Fruit fly (Drosophila melanogaster): Measurements from ENCODE around the gene His3.3B.

The His3.3B gene

DNA sequence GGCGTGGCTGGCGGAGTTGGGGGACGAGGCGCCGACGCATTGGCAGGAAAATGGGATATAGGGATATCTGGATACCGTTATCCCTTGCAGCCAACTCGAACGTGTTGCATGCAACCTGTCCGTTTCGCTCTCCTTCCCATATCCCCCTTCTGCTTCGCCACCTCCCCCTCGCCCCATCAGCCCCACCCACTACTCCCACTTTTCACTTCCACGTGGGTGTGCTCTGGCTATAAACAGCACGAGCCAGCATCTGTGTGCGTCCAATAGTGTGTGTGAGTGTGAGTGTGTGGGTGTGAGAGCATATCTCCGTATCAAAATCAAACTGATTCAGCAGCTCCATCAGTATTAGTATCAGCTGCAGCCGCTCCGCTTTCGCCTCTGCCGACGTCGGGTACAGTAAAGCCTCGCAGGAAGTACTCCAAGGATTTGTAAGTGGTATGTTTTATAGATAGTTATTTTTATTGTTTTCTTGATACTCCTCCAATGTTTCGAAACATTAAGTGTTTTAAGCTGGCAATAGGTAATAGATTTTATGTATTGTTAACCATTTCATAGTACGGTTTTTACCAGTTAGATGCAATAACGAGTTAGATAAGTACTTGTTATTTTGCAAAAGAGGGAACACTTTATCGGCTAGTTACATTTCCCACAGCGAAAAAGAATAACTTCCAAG is 37.4 kb downstream of the His3.3B start (continued):
- TF ChIP-seq CG6163 (GFP tag; IDR thresholded peaks at IDR 0.05) (0 out of 3 replicates have a peak, but pooled peaks have one; percentile 27), CG11762 (GFP tag; optimal IDR thresholded peaks at IDR 0.05; ENCODE audit: insufficient read depth) (peak; percentile 10), CG1621 (tag; optimal IDR thresholded peaks at IDR 0.05) (no peak), salr (GFP tag; optimal IDR thresholded peaks at IDR 0.05) (no peak), acj6 (GFP tag; optimal IDR thresholded peaks at IDR 0.05) (no peak), CG6854 (GFP tag; optimal IDR thresholded peaks at IDR 0.05) (no peak), CG8632 (GFP tag; optimal IDR thresholded peaks at IDR 0.05) (no peak), CG16779 (tag; optimal IDR thresholded peaks at IDR 0.05) (no peak), CG34406 (GFP tag; optimal IDR thresholded peaks at IDR 0.05) (no peak), fd59A (GFP tag; optimal IDR thresholded peaks at IDR 0.05) (no peak), ss (GFP tag; optimal IDR thresholded peaks at IDR 0.05) (peak in 1 of 2 experiments; percentile 6), spab (GFP tag; optimal IDR thresholded peaks at IDR 0.05) (no peak), CG8119 (GFP tag; IDR thresholded peaks at IDR 0.05) (no peak), CG3919 (GFP tag; optimal IDR thresholded peaks at IDR 0.05) (peak; percentile 22), vri (GFP tag; optimal IDR thresholded peaks at IDR 0.05) (no peak)

DNA sequence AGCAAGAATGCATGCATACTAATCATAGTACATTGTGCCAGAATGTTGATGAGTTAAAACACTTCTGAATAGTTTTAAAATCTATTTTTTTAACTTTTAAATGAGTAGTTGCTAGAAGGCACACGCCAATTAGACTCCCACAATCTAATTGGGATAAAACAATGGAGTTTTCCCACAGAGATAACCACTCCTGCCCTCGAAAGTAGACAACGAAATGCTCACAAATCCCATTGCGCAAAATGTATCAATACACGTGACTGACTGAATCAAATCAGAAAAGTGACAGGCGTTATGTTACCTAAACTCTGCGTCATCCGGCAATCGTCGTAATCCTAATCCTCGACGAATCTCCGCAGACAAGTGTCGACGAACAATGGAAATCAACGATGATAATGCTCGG is 38.6 kb downstream of the His3.3B start:
- TF ChIP-seq ss (GFP tag; optimal IDR thresholded peaks at IDR 0.05) = no peak
- no peak for TF ChIP-seq topi (GFP tag; optimal IDR thresholded peaks at IDR 0.05)
- TF ChIP-seq Smox (GFP tag; optimal IDR thresholded peaks at IDR 0.05) = no peak
- no peak for TF ChIP-seq CG31627 (GFP tag; optimal IDR thresholded peaks at IDR 0.05)
- no peak for TF ChIP-seq CG6808 (GFP tag; optimal IDR thresholded peaks at IDR 0.05)
- TF ChIP-seq Hr38 (GFP tag; optimal IDR thresholded peaks at IDR 0.05) = no peak
- no peak for TF ChIP-seq net (GFP tag; optimal IDR thresholded peaks at IDR 0.05)
- TF ChIP-seq CG3919 (GFP tag; optimal IDR thresholded peaks at IDR 0.05) = no peak
- no peak for TF ChIP-seq spab (GFP tag; optimal IDR thresholded peaks at IDR 0.05)
- no peak for TF ChIP-seq dac (GFP tag; optimal IDR thresholded peaks at IDR 0.05)

- TF ChIP-seq CG8632 (GFP tag; optimal IDR thresholded peaks at IDR 0.05) (no peak), dsx (GFP tag; optimal IDR thresholded peaks at IDR 0.05; ENCODE audit: poor library complexity, severe bottlenecking) (peak; percentile 91), Eip78C (GFP tag) (peak; percentile 40)
Observed at dm6 chrX:9110155-9110909, 46.1 kb downstream of the His3.3B start.

- TF ChIP-seq net (GFP tag; optimal IDR thresholded peaks at IDR 0.05) = peak; percentile 57
- peak; percentile 65 for TF ChIP-seq Met (GFP tag; optimal IDR thresholded peaks at IDR 0.05)
- peak; percentile 48 for TF ChIP-seq CG3032 (tag; optimal IDR thresholded peaks at IDR 0.05)
- TF ChIP-seq CG10669 (GFP tag; optimal IDR thresholded peaks at IDR 0.05) = peak; percentile 46
- TF ChIP-seq CG8632 (GFP tag; optimal IDR thresholded peaks at IDR 0.05) = peak; percentile 46
- no peak for TF ChIP-seq spab (GFP tag; optimal IDR thresholded peaks at IDR 0.05)
- TF ChIP-seq Smox (GFP tag; optimal IDR thresholded peaks at IDR 0.05) = peak; percentile 66
- TF ChIP-seq Sox102F (GFP tag; optimal IDR thresholded peaks at IDR 0.05) = no peak
- TF ChIP-seq dac (GFP tag; optimal IDR thresholded peaks at IDR 0.05) = peak; percentile 9
- peak; percentile 19 for TF ChIP-seq CG6854 (GFP tag; optimal IDR thresholded peaks at IDR 0.05)
- peak in 1 of 2 experiments; percentile 25 for TF ChIP-seq ss (GFP tag; optimal IDR thresholded peaks at IDR 0.05)
- TF ChIP-seq topi (GFP tag; optimal IDR thresholded peaks at IDR 0.05) = peak; percentile 69
- no peak for TF ChIP-seq Blimp-1 (GFP tag; optimal IDR thresholded peaks at IDR 0.05)
- no peak for TF ChIP-seq Lpt (GFP tag; optimal IDR thresholded peaks at IDR 0.05)
- peak; percentile 22; the same call in 1 of the 3 replicates for TF ChIP-seq CG6163 (GFP tag; IDR thresholded peaks at IDR 0.05)
- TF ChIP-seq fd59A (GFP tag; optimal IDR thresholded peaks at IDR 0.05) = no peak
- peak; percentile 18; the same call in 1 of the 2 replicates for TF ChIP-seq Gug (GFP tag; IDR thresholded peaks at IDR 0.05)
- TF ChIP-seq CG11762 (GFP tag; optimal IDR thresholded peaks at IDR 0.05; ENCODE audit: insufficient read depth) = peak; percentile 39
- TF ChIP-seq esn (GFP tag; optimal IDR thresholded peaks at IDR 0.05) = peak; percentile 59
- peak; percentile 53 for TF ChIP-seq Sox15 (GFP tag; optimal IDR thresholded peaks at IDR 0.05)
- peak; percentile 1 to 46 for TF ChIP-seq salr (GFP tag; optimal IDR thresholded peaks at IDR 0.05)
- no peak for TF ChIP-seq CG6808 (GFP tag; optimal IDR thresholded peaks at IDR 0.05)
- TF ChIP-seq CG6276 (GFP tag; optimal IDR thresholded peaks at IDR 0.05) = no peak
- TF ChIP-seq Eip93F (GFP tag; optimal IDR thresholded peaks at IDR 0.05) = no peak
- peak; percentile 61 for TF ChIP-seq Ets21C (GFP tag; optimal IDR thresholded peaks at IDR 0.05)
- TF ChIP-seq pdm3 (GFP tag; optimal IDR thresholded peaks at IDR 0.05) = peak; percentile 67
- no peak for TF ChIP-seq eg (GFP tag; IDR thresholded peaks at IDR 0.05)
- TF ChIP-seq CG1621 (tag; optimal IDR thresholded peaks at IDR 0.05) = peak; percentile 16
- peak; percentile 81 for TF ChIP-seq Eip78C (GFP tag)
Observed at dm6 chrX:9109072-9109844, 47.2 kb downstream of the His3.3B start.
